Fruit fly (Drosophila melanogaster) whole organism, embryonic: Measurements from ENCODE around the gene CG32073.

Experiments
- Ada2b ChIP-seq: fragments of 200-800 bp; sonication (Bioruptor generic); IDR thresholded peaks from 2 replicates; pipeline ENCODE4 v1.3.6; 2022; ENCODE audit warnings: missing biosample characterization, missing genetic modification characterization
- Adf1 ChIP-seq: fragments of 200-800 bp; sonication (Bioruptor generic); IDR thresholded peaks from 2 replicates; pipeline ENCODE4 v1.3.6; 2022; ENCODE audit warnings: missing biosample characterization, missing genetic modification characterization
- Antp ChIP-seq: fragments of 200-800 bp; sonication (Bioruptor generic); optimal IDR thresholded peaks from 3 replicates; lab custom pipeline; 2016; ENCODE audit warnings: missing biosample characterization, missing genetic modification characterization
- Atf-2 ChIP-seq: fragments of 200-800 bp; sonication (Bioruptor generic); optimal IDR thresholded peaks from 2 replicates; lab custom pipeline; 2016; ENCODE audit warnings: missing biosample characterization, missing genetic modification characterization
- Bdp1 ChIP-seq: fragments of 200-800 bp; sonication (Bioruptor generic); optimal IDR thresholded peaks from 3 replicates; lab custom pipeline; 2016; ENCODE audit warnings: missing biosample characterization, missing genetic modification characterization
- CG11504 ChIP-seq: fragments of 200-800 bp; sonication (Bioruptor generic); optimal IDR thresholded peaks from 3 replicates; lab custom pipeline; 2019; ENCODE audit warnings: missing biosample characterization, mild to moderate bottlenecking, missing genetic modification characterization, moderate library complexity
- CG13287 ChIP-seq: fragments of 200-800 bp; sonication (Bioruptor generic); IDR thresholded peaks from 2 replicates; pipeline ENCODE4 v1.3.6; 2022; ENCODE audit warnings: missing biosample characterization, missing genetic modification characterization; ENCODE audit not compliant: partially characterized antibody
- CG13296 ChIP-seq: fragments of 200-800 bp; sonication (Bioruptor generic); optimal IDR thresholded peaks from 3 replicates; lab custom pipeline; 2018; ENCODE audit warnings: missing biosample characterization, mild to moderate bottlenecking, missing genetic modification characterization
- CG15514 ChIP-seq: fragments of 200-800 bp; sonication (Bioruptor generic); optimal IDR thresholded peaks from 3 replicates; lab custom pipeline; 2017; ENCODE audit warnings: missing biosample characterization, missing genetic modification characterization, mild to moderate bottlenecking, moderate library complexity, missing genetic modification reagents
- CG16863 ChIP-seq: fragments of 200-800 bp; sonication (Bioruptor generic); optimal IDR thresholded peaks from 3 replicates; lab custom pipeline; 2016; ENCODE audit warnings: missing biosample characterization, missing genetic modification characterization
- CG17328 ChIP-seq: fragments of 200-800 bp; sonication (Bioruptor generic); IDR thresholded peaks from 2 replicates; pipeline ENCODE4 v1.3.6; 2022; ENCODE audit warnings: missing biosample characterization, missing genetic modification characterization
- CG32532 ChIP-seq: fragments of 200-800 bp; sonication (Bioruptor generic); IDR thresholded peaks from 2 replicates; pipeline ENCODE4 v1.3.6; 2022; ENCODE audit warnings: missing biosample characterization, missing genetic modification characterization
- CG32767 ChIP-seq: fragments of 200-800 bp; sonication (Bioruptor generic); IDR thresholded peaks from 2 replicates; pipeline ENCODE4 v1.3.6; 2022; ENCODE audit warnings: missing biosample characterization, missing genetic modification characterization
- CG34376 ChIP-seq: fragments of 200-800 bp; sonication (Bioruptor generic); optimal IDR thresholded peaks from 2 replicates; lab custom pipeline; 2018; ENCODE audit warnings: missing biosample characterization, mild to moderate bottlenecking, missing genetic modification characterization
- CG3847 ChIP-seq: fragments of 200-800 bp; sonication (Bioruptor generic); IDR thresholded peaks from 2 replicates; pipeline ENCODE4 v1.3.6; 2022; ENCODE audit warnings: missing biosample characterization, missing genetic modification characterization
- CG5180 ChIP-seq: fragments of 200-800 bp; sonication (Bioruptor generic); optimal IDR thresholded peaks from 3 replicates; lab custom pipeline; 2017; ENCODE audit warnings: missing biosample characterization, missing genetic modification characterization, mild to moderate bottlenecking, moderate library complexity, missing genetic modification reagents
- CG5953 ChIP-seq: fragments of 200-800 bp; sonication (Bioruptor generic); IDR thresholded peaks from 2 replicates; pipeline ENCODE4 v1.3.6; 2022; ENCODE audit warnings: missing biosample characterization, missing genetic modification characterization
- CG8089 ChIP-seq: fragments of 200-800 bp; sonication (Bioruptor generic); optimal IDR thresholded peaks from 3 replicates; lab custom pipeline; 2016; ENCODE audit warnings: missing biosample characterization, missing genetic modification characterization
- CG8290 ChIP-seq, 3 experiments: fragments of 200-800 bp; sonication (Bioruptor generic); optimal IDR thresholded peaks; 2 replicates each; lab custom pipeline; 2016 to 2019; ENCODE audit warnings: missing biosample characterization in 3 of 3, missing genetic modification characterization in 3 of 3, mild to moderate bottlenecking in 2 of 3, moderate library complexity in 1 of 3
- CG9437 ChIP-seq: fragments of 200-800 bp; sonication (Bioruptor generic); optimal IDR thresholded peaks from 2 replicates; lab custom pipeline; 2018; ENCODE audit warnings: missing biosample characterization, mild to moderate bottlenecking, missing genetic modification characterization
- D ChIP-seq, 2 experiments: fragments of 200-800 bp in 1 of 2; fragments of >200 bp in 1 of 2; sonication (Bioruptor generic) in 1 of 2; optimal IDR thresholded peaks; 2 replicates in 1 of 2; 3 replicates in 1 of 2; lab custom pipeline; 2017; ENCODE audit warnings: mild to moderate bottlenecking in 1 of 2, missing biosample characterization in 1 of 2, missing genetic modification characterization in 1 of 2, missing genetic modification reagents in 1 of 2
- Fer1 ChIP-seq: fragments of 200-800 bp; sonication (Bioruptor generic); optimal IDR thresholded peaks from 2 replicates; lab custom pipeline; 2017; ENCODE audit warnings: missing biosample characterization, mild to moderate bottlenecking, missing genetic modification characterization
- H15 ChIP-seq: fragments of 200-800 bp; sonication (Bioruptor generic); IDR thresholded peaks from 3 replicates; pipeline ENCODE4 v1.3.6; 2022; ENCODE audit warnings: missing biosample characterization, missing genetic modification characterization
- Hr78 ChIP-seq, 2 experiments: fragments of 200-800 bp in 1 of 2; fragments of >200 bp in 1 of 2; sonication (Bioruptor generic) in 1 of 2; optimal IDR thresholded peaks; 2 replicates each; lab custom pipeline; 2017 to 2019; ENCODE audit warnings: missing biosample characterization in 2 of 2, missing genetic modification characterization in 2 of 2, mild to moderate bottlenecking in 1 of 2, moderate library complexity in 1 of 2
- MBD-R2 ChIP-seq: fragments of 200-800 bp; sonication (Bioruptor generic); IDR thresholded peaks from 2 replicates; pipeline ENCODE4 v1.3.6; 2022; ENCODE audit warnings: missing biosample characterization, missing genetic modification characterization
- Mes4 ChIP-seq: fragments of 200-800 bp; sonication (Bioruptor generic); optimal IDR thresholded peaks from 2 replicates; lab custom pipeline; 2016; ENCODE audit warnings: missing biosample characterization, missing genetic modification characterization
- Mrtf ChIP-seq: fragments of 200-800 bp; sonication (Bioruptor generic); IDR thresholded peaks from 3 replicates; pipeline ENCODE4 v1.3.6; 2022; ENCODE audit warnings: missing biosample characterization, missing genetic modification characterization
- Nf-YA ChIP-seq: fragments of 200-800 bp; sonication (Bioruptor generic); IDR thresholded peaks from 2 replicates; pipeline ENCODE4 v1.3.6; 2022; ENCODE audit warnings: missing biosample characterization, missing genetic modification characterization
- Poxn ChIP-seq: fragments of 200-800 bp; sonication (Bioruptor generic); IDR thresholded peaks from 2 replicates; pipeline ENCODE4 v1.3.6; 2022; ENCODE audit warnings: missing biosample characterization, missing genetic modification characterization
- Ptx1 ChIP-seq: fragments of 200-800 bp; sonication (Bioruptor generic); IDR thresholded peaks from 2 replicates; pipeline ENCODE4 v1.3.6; 2022; ENCODE audit warnings: missing biosample characterization, missing genetic modification characterization
- amos ChIP-seq: fragments of 200-800 bp; sonication (Bioruptor generic); IDR thresholded peaks from 2 replicates; pipeline ENCODE4 v1.3.6; 2022; ENCODE audit warnings: missing biosample characterization, missing genetic modification characterization; ENCODE audit not compliant: partially characterized antibody
- cato ChIP-seq: fragments of 200-800 bp; sonication (Bioruptor generic); optimal IDR thresholded peaks from 2 replicates; lab custom pipeline; 2016; ENCODE audit warnings: missing biosample characterization, missing genetic modification characterization, borderline replicate concordance
- chinmo ChIP-seq: fragments of 200-800 bp; sonication (Bioruptor generic); IDR thresholded peaks from 4 replicates; pipeline ENCODE4 v1.3.6; 2022; ENCODE audit warnings: missing biosample characterization, missing genetic modification characterization; ENCODE audit not compliant: partially characterized antibody
- ci ChIP-seq: fragments of 200-800 bp; sonication (Bioruptor generic); IDR thresholded peaks from 3 replicates; pipeline ENCODE4 v1.3.6; 2022; ENCODE audit warnings: missing biosample characterization, missing genetic modification characterization
- corto ChIP-seq: fragments of 200-800 bp; sonication (Bioruptor generic); optimal IDR thresholded peaks from 2 replicates; lab custom pipeline; 2016; ENCODE audit warnings: missing biosample characterization, mild to moderate bottlenecking, missing genetic modification characterization, moderate library complexity
- crol ChIP-seq: fragments of 200-800 bp; sonication (Bioruptor generic); IDR thresholded peaks from 2 replicates; pipeline ENCODE4 v1.3.6; 2022; ENCODE audit warnings: missing biosample characterization, missing genetic modification characterization
- da ChIP-seq: fragments of 200-800 bp; sonication (Bioruptor generic); optimal IDR thresholded peaks from 2 replicates; lab custom pipeline; 2016; ENCODE audit warnings: missing biosample characterization, missing genetic modification characterization
- gce ChIP-seq: fragments of 200-800 bp; sonication (Bioruptor generic); IDR thresholded peaks from 3 replicates; pipeline ENCODE4 v1.3.6; 2022; ENCODE audit warnings: missing biosample characterization, missing genetic modification characterization
- grau ChIP-seq: fragments of 200-800 bp; optimal IDR thresholded peaks from 3 replicates; lab custom pipeline; 2019; ENCODE audit warnings: missing biosample characterization, mild to moderate bottlenecking, missing genetic modification characterization, moderate library complexity
- gt ChIP-seq: fragments of 200-800 bp; sonication (Bioruptor generic); IDR thresholded peaks from 2 replicates; pipeline ENCODE4 v1.3.6; 2022; ENCODE audit warnings: missing biosample characterization, missing genetic modification characterization
- hbn ChIP-seq: fragments of 200-800 bp; sonication (Bioruptor generic); IDR thresholded peaks from 2 replicates; pipeline ENCODE4 v1.3.6; 2022; ENCODE audit warnings: missing biosample characterization, missing genetic modification characterization; ENCODE audit not compliant: partially characterized antibody
- hkb ChIP-seq, 2 experiments: fragments of 200-800 bp in 1 of 2; fragments of >200 bp in 1 of 2; sonication (Bioruptor generic) in 1 of 2; IDR thresholded peaks in 1 of 2; optimal IDR thresholded peaks in 1 of 2; 2 replicates each; pipeline versions ENCODE4 v1.3.6 to Lab custom; 2017 to 2022; ENCODE audit warnings: missing biosample characterization in 1 of 2, missing genetic modification characterization in 1 of 2
- lab ChIP-seq: fragments of 200-800 bp; sonication (Bioruptor generic); optimal IDR thresholded peaks from 3 replicates; lab custom pipeline; 2017; ENCODE audit warnings: missing biosample characterization, missing genetic modification characterization, mild to moderate bottlenecking, moderate library complexity, missing genetic modification reagents
- org-1 ChIP-seq: fragments of 200-800 bp; sonication (Bioruptor generic); optimal IDR thresholded peaks from 2 replicates; lab custom pipeline; 2017; ENCODE audit warnings: missing biosample characterization, missing genetic modification characterization
- ranshi ChIP-seq: fragments of 200-800 bp; sonication (Bioruptor generic); IDR thresholded peaks from 2 replicates; pipeline ENCODE4 v1.3.6; 2022; ENCODE audit warnings: missing biosample characterization, missing genetic modification characterization
- seq ChIP-seq: fragments of 200-800 bp; sonication (Bioruptor generic); IDR thresholded peaks from 2 replicates; pipeline ENCODE4 v1.3.6; 2022; ENCODE audit warnings: missing biosample characterization, missing genetic modification characterization
- shn ChIP-seq: fragments of 200-800 bp; sonication (Bioruptor generic); optimal IDR thresholded peaks from 3 replicates; lab custom pipeline; 2016; ENCODE audit warnings: missing biosample characterization, missing genetic modification characterization
- stc ChIP-seq: fragments of 200-800 bp; sonication (Bioruptor generic); IDR thresholded peaks from 2 replicates; pipeline ENCODE4 v1.3.6; 2022; ENCODE audit warnings: missing biosample characterization, missing genetic modification characterization
- zfh1 ChIP-seq: fragments of 200-800 bp; sonication (Bioruptor generic); IDR thresholded peaks from 3 replicates; pipeline ENCODE4 v1.3.6; 2022; ENCODE audit warnings: missing biosample characterization, missing genetic modification characterization

CG32073 gene

DNA sequence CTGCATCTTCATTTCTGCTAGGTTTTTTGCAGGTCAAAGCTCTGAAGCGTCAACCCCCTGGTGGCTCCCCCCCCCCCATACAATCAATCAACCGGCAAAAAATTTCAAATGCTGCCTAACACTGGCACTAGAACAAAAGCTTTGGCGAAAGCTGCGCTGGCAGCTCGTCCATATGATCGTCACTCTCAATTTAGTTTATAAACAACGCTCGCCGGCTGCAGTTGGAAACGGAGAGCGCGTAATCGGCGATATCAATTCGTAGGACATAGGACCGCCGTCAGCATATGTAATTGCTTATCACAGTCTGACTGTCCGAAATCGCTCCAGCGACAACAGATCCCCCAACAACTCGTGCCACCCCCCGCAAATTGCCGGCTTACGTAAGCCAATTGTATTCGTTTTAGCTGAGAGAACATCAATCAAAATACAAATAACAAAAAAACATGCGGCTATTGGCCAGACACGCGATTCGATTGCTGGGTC is 37.0 kb downstream of the CG32073 start, which contains the start of gene Mocs1 (continued):
- no peak for TF ChIP-seq stc (GFP tag; lab: Robert Waterston, UW)
- TF ChIP-seq crol (GFP tag; lab: Robert Waterston, UW) = peak; percentile 96
- TF ChIP-seq CG34376 = peak; percentile 65
- TF ChIP-seq gce (GFP tag; lab: Robert Waterston, UW) = no peak
- TF ChIP-seq ci (GFP tag; lab: Robert Waterston, UW) = 0 out of 3 replicates have a peak, but pooled peaks have one; percentile 28
- no peak for TF ChIP-seq cato (GFP tag; lab: Kevin White, UChicago)
- peak; percentile 41 for TF ChIP-seq Fer1 (GFP tag; lab: Kevin White, UChicago)
- no peak for TF ChIP-seq hkb (optimal IDR thresholded peaks at IDR 0.05; lab: Kevin White, UChicago)
- TF ChIP-seq hkb (GFP tag; IDR thresholded peaks at IDR 0.05; lab: Robert Waterston, UW) = peak; percentile 17; the same call in 1 of the 2 replicates
- TF ChIP-seq D (optimal IDR thresholded peaks at IDR 0.05; lab: Kevin White, UChicago) = no peak
- no peak for TF ChIP-seq D (GFP tag; optimal IDR thresholded peaks at IDR 0.05; lab: Kevin White, UChicago)
- TF ChIP-seq seq (GFP tag; lab: Robert Waterston, UW) = no peak
- TF ChIP-seq da (GFP tag; lab: Kevin White, UChicago) = no peak
- peak; percentile 1 for TF ChIP-seq CG9437 (GFP tag; lab: Kevin White, UChicago)
- TF ChIP-seq lab (GFP tag; lab: Kevin White, UChicago) = peak; percentile 68
- no peak for TF ChIP-seq gt (GFP tag; lab: Robert Waterston, UW)
- peak; percentile 13; the same call in 1 of the 3 replicates for TF ChIP-seq Mrtf (GFP tag; lab: Robert Waterston, UW)
- peak; percentile 17 for TF ChIP-seq grau (tag; lab: Kevin White, UChicago)
- TF ChIP-seq amos (GFP tag; lab: Robert Waterston, UW) = peak; percentile 37; the same call in 1 of the 2 replicates
- TF ChIP-seq CG16863 (GFP tag; lab: Kevin White, UChicago) = no peak
- TF ChIP-seq shn (GFP tag; lab: Kevin White, UChicago) = no peak
- peak; percentile 88; the same call in 3 of the 4 replicates for TF ChIP-seq chinmo
- peak; percentile 48 for TF ChIP-seq Adf1 (GFP tag; lab: Robert Waterston, UW)
- TF ChIP-seq corto (GFP tag; lab: Kevin White, UChicago) = no peak
- peak; percentile 53 for TF ChIP-seq CG32532 (GFP tag; lab: Robert Waterston, UW)
- no peak for TF ChIP-seq org-1 (GFP tag; lab: Kevin White, UChicago)
- TF ChIP-seq CG8089 (GFP tag; lab: Kevin White, UChicago) = no peak
- no peak for TF ChIP-seq Mes4 (GFP tag; lab: Kevin White, UChicago)
- TF ChIP-seq Antp (GFP tag; lab: Kevin White, UChicago) = no peak
- TF ChIP-seq CG13287 = peak; percentile 49; the same call in 1 of the 2 replicates
- no peak for TF ChIP-seq Ptx1
- TF ChIP-seq CG13296 = peak; percentile 5
- peak; percentile 41; the same call in 1 of the 2 replicates for TF ChIP-seq MBD-R2 (GFP tag; lab: Robert Waterston, UW)
- TF ChIP-seq CG17328 = peak; percentile 30; the same call in 1 of the 2 replicates
- peak; percentile 25; the same call in 1 of the 2 replicates for TF ChIP-seq CG3847 (GFP tag; lab: Robert Waterston, UW)
- TF ChIP-seq H15 (GFP tag; lab: Robert Waterston, UW) = no peak
- no peak for TF ChIP-seq Ada2b
- no peak for TF ChIP-seq CG8290 (GFP tag; optimal IDR thresholded peaks at IDR 0.05; lab: Kevin White, UChicago)
- TF ChIP-seq CG8290 (tag; optimal IDR thresholded peaks at IDR 0.05; lab: Kevin White, UChicago) = peak in 1 of 2 experiments; percentile 45
- TF ChIP-seq CG15514 (GFP tag; lab: Kevin White, UChicago) = peak; percentile 53
- no peak for TF ChIP-seq Bdp1 (GFP tag; lab: Kevin White, UChicago)
- TF ChIP-seq ranshi (GFP tag; lab: Robert Waterston, UW) = peak; percentile 19; the same call in 1 of the 2 replicates
- TF ChIP-seq Hr78 (GFP tag; optimal IDR thresholded peaks at IDR 0.05; lab: Kevin White, UChicago) = peak in 1 of 2 experiments; percentile 98
- no peak for TF ChIP-seq CG5953
- no peak for TF ChIP-seq CG11504 (tag; lab: Kevin White, UChicago)
- TF ChIP-seq hbn = 0 out of 2 replicates have a peak, but pooled peaks have one; percentile 34
- TF ChIP-seq zfh1 (GFP tag; lab: Robert Waterston, UW) = no peak
- no peak for TF ChIP-seq Atf-2 (GFP tag; lab: Kevin White, UChicago)
- TF ChIP-seq Poxn = no peak
- TF ChIP-seq CG5180 (GFP tag; lab: Kevin White, UChicago) = no peak
- no peak for TF ChIP-seq CG32767 (GFP tag; lab: Robert Waterston, UW)
- no peak for TF ChIP-seq Nf-YA
